Worm (Caenorhabditis elegans): ENCODE results near the gene F25B3.4.

DNA sequence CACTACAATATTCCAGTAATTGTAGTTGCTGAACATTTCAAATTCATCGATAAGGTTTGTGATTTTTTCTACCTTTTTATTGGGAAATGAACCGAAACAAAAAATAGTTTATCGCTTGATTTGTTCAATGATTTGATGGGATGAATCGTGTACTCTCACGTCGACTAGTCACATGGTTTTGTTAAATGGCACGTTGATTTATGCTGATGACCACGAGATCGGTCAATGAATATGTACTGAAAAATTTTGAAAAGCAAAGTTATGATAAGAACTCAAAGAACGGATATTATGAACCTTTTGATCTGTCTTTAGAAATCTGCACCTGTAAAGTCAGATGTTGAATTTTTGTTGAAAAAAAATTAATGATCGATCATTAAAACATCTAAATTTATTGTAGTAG, 52.3 kb downstream of the F25B3.4 start:
- TF ChIP-seq unc-62 (GFP tag; optimal IDR thresholded peaks at IDR 0.05) (no peak), ceh-27 (GFP tag; optimal IDR thresholded peaks at IDR 0.05) (no peak), ceh-100 (GFP tag; IDR thresholded peaks at IDR 0.05) (no peak), pbrm-1 (GFP tag; IDR thresholded peaks at IDR 0.05) (no peak), hmg-20 (GFP tag; IDR thresholded peaks at IDR 0.05) (no peak), madf-3 (GFP tag; IDR thresholded peaks at IDR 0.05) (no peak), atf-7 (tag; optimal IDR thresholded peaks at IDR 0.05) (no peak), lin-26 (GFP tag; IDR thresholded peaks at IDR 0.05) (peak; percentile 65; the same call in 1 of the 2 replicates), mel-28 (tag; optimal IDR thresholded peaks at IDR 0.05; ENCODE audit: borderline replicate concordance) (no peak), ama-1 (optimal IDR thresholded peaks at IDR 0.05) (no peak), ama-1 (GFP tag; optimal IDR thresholded peaks at IDR 0.05) (no peak), unc-130 (GFP tag; optimal IDR thresholded peaks at IDR 0.05) (no peak)

All from whole organism, young adult.